Worm (Caenorhabditis elegans) whole organism, young adult: Measurements from ENCODE around the gene B0284.3.
A peak's percentile ranks its signal among the peaks of the same experiment; 100 is the strongest.

Source experiments
- B0261.1 ChIP-seq: sonication (generic microtip); optimal IDR thresholded peaks from 2 replicates; lab custom pipeline; 2016; ENCODE audit warnings: mild to moderate bottlenecking, missing genetic modification characterization, moderate library complexity, missing compliant biosample characterization
- B0336.3 ChIP-seq: fragments of 200-800 bp; sonication (Bioruptor generic); IDR thresholded peaks from 2 replicates; pipeline ENCODE4 v1.3.6; 2022; ENCODE audit warnings: missing genetic modification characterization, missing compliant biosample characterization
- C17E4.6 ChIP-seq: fragments of 200-800 bp; sonication (Bioruptor generic); IDR thresholded peaks from 2 replicates; pipeline ENCODE4 v1.3.6; 2022; ENCODE audit warnings: missing genetic modification reagents, missing genetic modification characterization, missing compliant biosample characterization
- D2030.7 ChIP-seq: fragments of 200-800 bp; sonication (Bioruptor generic); IDR thresholded peaks from 2 replicates; pipeline ENCODE4 v1.3.6; 2022; ENCODE audit warnings: missing genetic modification reagents, missing genetic modification characterization, missing compliant biosample characterization
- F10E7.11 ChIP-seq: sonication (generic microtip); optimal IDR thresholded peaks from 2 replicates; lab custom pipeline; 2017; ENCODE audit warnings: mild to moderate bottlenecking, missing genetic modification characterization, moderate library complexity, missing compliant biosample characterization
- F22D6.2 ChIP-seq: sonication (generic microtip); optimal IDR thresholded peaks from 2 replicates; lab custom pipeline; 2016; ENCODE audit warnings: mild to moderate bottlenecking, missing genetic modification characterization, missing compliant biosample characterization
- F33H1.4 ChIP-seq: fragments of 200-800 bp; sonication (Bioruptor generic); IDR thresholded peaks from 2 replicates; pipeline ENCODE4 v1.3.6; 2022; ENCODE audit warnings: missing genetic modification reagents, missing genetic modification characterization, missing compliant biosample characterization
- F37B4.10 ChIP-seq: fragments of 200-800 bp; sonication (Bioruptor generic); IDR thresholded peaks from 2 replicates; pipeline ENCODE4 v1.3.6; 2022; ENCODE audit warnings: missing genetic modification characterization, missing compliant biosample characterization
- F49E8.2 ChIP-seq: sonication (generic microtip); optimal IDR thresholded peaks from 3 replicates; lab custom pipeline; 2017; ENCODE audit warnings: missing genetic modification characterization, mild to moderate bottlenecking, missing compliant biosample characterization, antibody characterized with exemption, moderate library complexity; ENCODE audit not compliant: insufficient read depth
- F57A8.1 ChIP-seq: fragments of 200-800 bp; sonication (Bioruptor generic); optimal IDR thresholded peaks from 2 replicates; lab custom pipeline; 2018; ENCODE audit warnings: mild to moderate bottlenecking, missing genetic modification characterization, moderate library complexity, missing compliant biosample characterization
- Y53G8AR.9 ChIP-seq: fragments of 200-800 bp; sonication (Bioruptor generic); conservative IDR thresholded peaks from 2 replicates; pipeline ENCODE4 v1.3.6; 2022; ENCODE audit warnings: missing genetic modification reagents, missing genetic modification characterization, missing compliant biosample characterization
- Y79H2A.3 ChIP-seq: fragments of 200-800 bp; sonication (Bioruptor generic); conservative IDR thresholded peaks from 2 replicates; pipeline ENCODE4 v1.3.6; 2022; ENCODE audit warnings: missing genetic modification reagents, missing genetic modification characterization, missing compliant biosample characterization
- Y95B8A.8 ChIP-seq: fragments of 200-800 bp; sonication (Bioruptor generic); IDR thresholded peaks from 2 replicates; pipeline ENCODE4 v1.3.6; 2022; ENCODE audit warnings: missing genetic modification reagents, missing genetic modification characterization, missing compliant biosample characterization
- akir-1 ChIP-seq: fragments of 200-800 bp; sonication (Bioruptor generic); optimal IDR thresholded peaks from 2 replicates; lab custom pipeline; 2018; ENCODE audit warnings: mild to moderate bottlenecking, missing genetic modification characterization, moderate library complexity, missing compliant biosample characterization
- atf-7 ChIP-seq: sonication (generic microtip); optimal IDR thresholded peaks from 2 replicates; lab custom pipeline; 2017; ENCODE audit warnings: mild to moderate bottlenecking, missing genetic modification characterization, missing compliant biosample characterization
- attf-5 ChIP-seq: fragments of 200-800 bp; sonication (Bioruptor generic); optimal IDR thresholded peaks from 2 replicates; lab custom pipeline; 2018; ENCODE audit warnings: mild to moderate bottlenecking, missing genetic modification characterization, missing compliant biosample characterization
- attf-6 ChIP-seq: fragments of 200-800 bp; sonication (Bioruptor generic); IDR thresholded peaks from 2 replicates; pipeline ENCODE4 v1.3.6; 2022; ENCODE audit warnings: missing genetic modification reagents, missing genetic modification characterization, missing compliant biosample characterization
- ceh-100 ChIP-seq: fragments of 200-800 bp; sonication (Bioruptor generic); IDR thresholded peaks from 2 replicates; pipeline ENCODE4 v1.3.6; 2022; ENCODE audit warnings: missing genetic modification reagents, missing genetic modification characterization, missing compliant biosample characterization
- ceh-40 ChIP-seq: fragments of 200-800 bp; sonication (Bioruptor generic); IDR thresholded peaks from 2 replicates; pipeline ENCODE4 v1.3.6; 2022; ENCODE audit warnings: missing genetic modification characterization, missing compliant biosample characterization
- ceh-91 ChIP-seq: fragments of 200-800 bp; sonication (Bioruptor generic); IDR thresholded peaks from 2 replicates; pipeline ENCODE4 v1.3.6; 2022; ENCODE audit warnings: missing genetic modification reagents, missing genetic modification characterization, missing compliant biosample characterization
- dpl-1 ChIP-seq: fragments of 150-350 bp; optimal IDR thresholded peaks from 2 replicates; lab custom pipeline; 2014; ENCODE audit warnings: missing biosample characterization, missing genetic modification reagents, missing genetic modification characterization
- ekl-4 ChIP-seq: fragments of 200-800 bp; sonication (Bioruptor generic); IDR thresholded peaks from 2 replicates; pipeline ENCODE4 v1.3.6; 2022; ENCODE audit warnings: missing genetic modification reagents, missing genetic modification characterization, missing compliant biosample characterization
- fkh-3 ChIP-seq: sonication (generic microtip); optimal IDR thresholded peaks from 2 replicates; lab custom pipeline; 2016; ENCODE audit warnings: mild to moderate bottlenecking, missing genetic modification characterization, missing compliant biosample characterization
- him-1 ChIP-seq: sonication (generic microtip); optimal IDR thresholded peaks from 2 replicates; lab custom pipeline; 2016; ENCODE audit warnings: missing genotype, missing genetic modification reagents, missing genetic modification characterization, missing compliant biosample characterization
- hmg-1.2 ChIP-seq: fragments of 200-800 bp; sonication (Bioruptor generic); IDR thresholded peaks from 2 replicates; pipeline ENCODE4 v1.3.6; 2022; ENCODE audit warnings: missing genetic modification reagents, missing genetic modification characterization, missing compliant biosample characterization
- lin-40 ChIP-seq: sonication (generic microtip); optimal IDR thresholded peaks from 2 replicates; lab custom pipeline; 2016; ENCODE audit warnings: missing genetic modification characterization, mild to moderate bottlenecking, missing compliant biosample characterization, missing genotype, missing genetic modification reagents
- lsl-1 ChIP-seq: fragments of 200-800 bp; sonication (Bioruptor generic); optimal IDR thresholded peaks from 2 replicates; lab custom pipeline; 2018; ENCODE audit warnings: mild to moderate bottlenecking, missing genetic modification characterization, moderate library complexity, missing compliant biosample characterization
- madf-6 ChIP-seq: fragments of 200-800 bp; sonication (Bioruptor generic); IDR thresholded peaks from 2 replicates; pipeline ENCODE4 v1.3.6; 2022; ENCODE audit warnings: missing genetic modification reagents, missing genetic modification characterization, missing compliant biosample characterization
- madf-8 ChIP-seq: fragments of 200-800 bp; sonication (Bioruptor generic); conservative IDR thresholded peaks from 2 replicates; pipeline ENCODE4 v1.3.6; 2022; ENCODE audit warnings: missing genetic modification reagents, missing genetic modification characterization, missing compliant biosample characterization
- mel-28 ChIP-seq: sonication (generic microtip); optimal IDR thresholded peaks from 2 replicates; lab custom pipeline; 2016; ENCODE audit warnings: borderline replicate concordance, mild to moderate bottlenecking, missing genetic modification characterization, missing compliant biosample characterization
- mxl-1 ChIP-seq: sonication (generic microtip); optimal IDR thresholded peaks from 2 replicates; lab custom pipeline; 2016; ENCODE audit warnings: missing genetic modification characterization, missing compliant biosample characterization
- nfyb-1 ChIP-seq: fragments of 200-800 bp; sonication (Bioruptor generic); IDR thresholded peaks from 2 replicates; pipeline ENCODE4 v1.3.6; 2022; ENCODE audit warnings: missing genetic modification reagents, missing genetic modification characterization, missing compliant biosample characterization
- nhr-27 ChIP-seq: fragments of 200-800 bp; sonication (Bioruptor generic); optimal IDR thresholded peaks from 2 replicates; lab custom pipeline; 2018; ENCODE audit warnings: mild to moderate bottlenecking, missing genetic modification characterization, moderate library complexity, missing compliant biosample characterization
- rpc-1 ChIP-seq, 2 experiments: fragments of 150-350 bp in 1 of 2; sonication (generic microtip) in 1 of 2; optimal IDR thresholded peaks; 2 replicates each; lab custom pipeline; 2014 to 2018; ENCODE audit warnings: missing biosample characterization in 1 of 2, missing genetic modification characterization in 1 of 2, missing genetic modification reagents in 1 of 2, missing genotype in 1 of 2
- sdz-38 ChIP-seq: sonication (generic microtip); optimal IDR thresholded peaks from 2 replicates; lab custom pipeline; 2016; ENCODE audit warnings: missing genotype, missing genetic modification characterization, missing compliant biosample characterization
- snpc-1.1 ChIP-seq: sonication (generic microtip); optimal IDR thresholded peaks from 2 replicates; lab custom pipeline; 2017; ENCODE audit warnings: missing genetic modification characterization, mild to moderate bottlenecking, missing compliant biosample characterization, antibody characterized with exemption, moderate library complexity, missing genotype, missing genetic modification reagents; ENCODE audit not compliant: insufficient read depth
- snpc-1.3 ChIP-seq: sonication (generic microtip); optimal IDR thresholded peaks from 2 replicates; lab custom pipeline; 2017; ENCODE audit warnings: missing genetic modification characterization, mild to moderate bottlenecking, missing compliant biosample characterization, antibody characterized with exemption, moderate library complexity, missing genotype, missing genetic modification reagents; ENCODE audit not compliant: insufficient read depth
- somi-1 ChIP-seq: fragments of 200-800 bp; sonication (Bioruptor generic); optimal IDR thresholded peaks from 2 replicates; lab custom pipeline; 2018; ENCODE audit warnings: mild to moderate bottlenecking, missing genetic modification characterization, missing compliant biosample characterization
- tbp1 ChIP-seq: fragments of 200-800 bp; sonication (Bioruptor generic); optimal IDR thresholded peaks from 2 replicates; lab custom pipeline; 2018; ENCODE audit warnings: mild to moderate bottlenecking, missing genetic modification characterization, missing compliant biosample characterization
- unc-130 ChIP-seq: sonication (generic microtip); optimal IDR thresholded peaks from 2 replicates; lab custom pipeline; 2016; ENCODE audit warnings: missing genetic modification reagents, missing genetic modification characterization, missing compliant biosample characterization
- zfh-2 ChIP-seq: fragments of 200-800 bp; sonication (Bioruptor generic); conservative IDR thresholded peaks from 2 replicates; pipeline ENCODE4 v1.3.6; 2022; ENCODE audit warnings: missing genetic modification reagents, missing genetic modification characterization, missing compliant biosample characterization
- ztf-28 ChIP-seq: fragments of 200-800 bp; sonication (Bioruptor generic); IDR thresholded peaks from 2 replicates; pipeline ENCODE4 v1.3.6; 2022; ENCODE audit warnings: missing genetic modification reagents, missing genetic modification characterization, missing compliant biosample characterization

Gene B0284.3

DNA sequence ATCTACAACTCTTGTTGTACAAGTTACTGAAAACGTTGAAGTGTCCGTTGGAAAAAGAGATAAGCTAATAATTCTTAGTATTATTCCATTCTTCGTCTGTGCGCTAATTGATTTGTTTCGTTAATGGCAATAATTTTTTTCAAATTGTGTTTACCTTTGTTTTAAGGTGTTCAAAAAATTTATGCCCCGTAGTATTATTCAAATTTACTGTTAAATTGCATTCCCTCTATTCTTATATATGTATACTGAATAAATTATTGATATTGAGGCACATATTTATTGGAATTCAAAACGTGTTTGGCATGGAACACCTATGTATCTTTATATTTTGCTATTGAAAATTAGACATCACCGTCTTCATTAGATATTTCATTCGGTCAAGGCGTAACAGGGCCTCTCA lies 4.8 kb downstream of the B0284.3 start, which contains the start of gene pals-26:
TSS of gene pals-26 (plus strand) at position 301 of the 400 bp plus-strand sequence.
- TF ChIP-seq madf-6 (GFP tag; lab: Robert Waterston, UW) (no peak), B0336.3 (GFP tag; lab: Robert Waterston, UW) (no peak), mel-28 (tag; lab: Kevin White, UChicago) (no peak), ceh-91 (GFP tag; lab: Robert Waterston, UW) (no peak), dpl-1 (GFP tag; lab: Kevin White, UChicago) (no peak), zfh-2 (GFP tag; lab: Robert Waterston, UW) (no peak), attf-5 (GFP tag; lab: Kevin White, UChicago) (no peak), Y53G8AR.9 (no peak), mxl-1 (tag; lab: Kevin White, UChicago) (no peak)

DNA sequence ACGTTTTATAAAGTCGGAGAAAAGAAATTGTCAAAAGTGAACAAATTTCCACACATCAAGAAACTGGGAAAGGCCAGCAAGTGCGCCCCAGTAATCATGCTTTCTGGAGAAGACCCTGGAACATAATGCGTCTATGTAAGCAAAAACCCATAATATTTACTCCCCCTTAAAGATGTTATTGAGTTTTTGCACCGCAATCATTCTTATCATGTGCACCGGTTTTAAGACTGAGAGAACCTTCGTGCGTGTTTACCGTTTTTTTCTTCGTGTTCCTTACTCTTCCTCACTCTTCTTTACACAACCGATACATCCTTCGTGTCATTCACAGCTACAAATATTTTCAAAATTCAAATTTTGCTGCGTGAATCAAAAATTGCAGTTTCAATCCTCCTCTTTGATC lies 6.7 kb downstream of the B0284.3 start:
- TF ChIP-seq F57A8.1 (no peak), somi-1 (no peak), F10E7.11 (tag; lab: Kevin White, UChicago) (no peak), ceh-100 (GFP tag; lab: Robert Waterston, UW) (no peak), hmg-1.2 (GFP tag; lab: Robert Waterston, UW) (no peak), mxl-1 (tag; lab: Kevin White, UChicago) (no peak), snpc-1.3 (tag; lab: Kevin White, UChicago) (no peak), F49E8.2 (no peak), F33H1.4 (GFP tag; lab: Robert Waterston, UW) (no peak), ekl-4 (GFP tag; lab: Robert Waterston, UW) (no peak), snpc-1.1 (no peak), dpl-1 (GFP tag; lab: Kevin White, UChicago) (no peak), attf-5 (GFP tag; lab: Kevin White, UChicago) (no peak), akir-1 (GFP tag; lab: Kevin White, UChicago) (no peak), unc-130 (no peak), sdz-38 (tag; lab: Kevin White, UChicago) (no peak), him-1 (tag; lab: Kevin White, UChicago) (no peak), atf-7 (no peak), B0336.3 (GFP tag; lab: Robert Waterston, UW) (no peak)
- TF ChIP-seq, all 124 proteins: peak for 0

DNA sequence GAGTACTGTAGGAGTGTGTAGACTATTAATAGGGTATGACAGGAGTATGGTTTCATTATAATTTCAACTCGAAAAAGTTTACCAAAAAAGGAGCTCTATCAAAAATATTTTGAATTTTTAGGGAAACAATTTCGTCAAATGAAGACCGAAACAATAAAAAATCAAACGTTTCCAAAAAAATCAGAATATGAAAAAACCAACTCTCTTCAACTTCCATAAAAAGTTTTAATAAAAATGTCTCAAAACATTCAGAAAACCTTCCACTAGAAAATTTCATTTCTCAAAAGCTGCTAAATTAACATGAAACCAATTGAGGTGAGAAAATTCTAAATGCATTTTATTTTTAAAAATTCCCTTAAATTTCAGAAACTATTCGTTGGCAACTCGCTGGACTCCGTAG lies 9.0 kb downstream of the B0284.3 start, which contains the start of gene ckb-3:
TSS of gene ckb-3 (plus strand) at position 301 of the 400 bp plus-strand sequence.
- no peak for TF ChIP-seq lin-40 (tag; lab: Kevin White, UChicago)
- TF ChIP-seq nhr-27: no peak
- no peak for TF ChIP-seq snpc-1.3 (tag; lab: Kevin White, UChicago)
- no peak for TF ChIP-seq Y79H2A.3 (GFP tag; lab: Robert Waterston, UW)
- TF ChIP-seq lsl-1 (GFP tag; lab: Kevin White, UChicago): no peak
- TF ChIP-seq madf-8 (GFP tag; lab: Robert Waterston, UW): no peak
- TF ChIP-seq nfyb-1 (GFP tag; lab: Robert Waterston, UW): no peak
- TF ChIP-seq, all 124 proteins: peak for 0

DNA sequence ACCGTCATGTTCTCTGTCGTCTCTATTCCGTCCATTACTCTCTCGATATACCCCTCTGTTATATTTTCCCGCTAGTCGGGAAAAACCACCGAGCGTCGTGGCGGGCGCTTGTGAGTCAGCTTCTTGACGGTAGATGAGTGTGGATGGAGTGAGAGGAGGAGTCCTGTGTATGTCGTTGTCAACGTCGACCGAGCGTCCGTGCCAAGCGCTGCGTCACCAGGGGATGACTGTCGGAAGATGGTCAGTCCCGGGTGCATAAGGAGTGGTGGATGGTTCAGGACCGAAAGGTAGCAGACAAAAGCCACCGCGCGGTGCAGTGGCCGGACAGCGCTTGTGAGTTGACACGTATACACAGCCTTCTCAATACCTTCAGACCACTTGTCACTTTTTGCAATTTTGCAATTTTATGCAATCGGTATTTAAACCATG lies 10.2 kb downstream of the B0284.3 start:
- TF ChIP-seq B0261.1 (tag; lab: Kevin White, UChicago): peak; percentile 71
- peak; percentile 85 for TF ChIP-seq D2030.7 (GFP tag; lab: Robert Waterston, UW)
- peak; percentile 45; the same call in 1 of the 2 replicates for TF ChIP-seq F33H1.4 (GFP tag; lab: Robert Waterston, UW)
- peak; percentile 55 for TF ChIP-seq fkh-3 (tag; lab: Kevin White, UChicago)
- TF ChIP-seq F22D6.2 (tag; lab: Kevin White, UChicago): peak; percentile 1
- TF ChIP-seq Y95B8A.8 (GFP tag; lab: Robert Waterston, UW): 0 out of 2 replicates have a peak, but pooled peaks have one; percentile 53
- peak; percentile 69 for TF ChIP-seq rpc-1 (optimal IDR thresholded peaks at IDR 0.05; lab: Kevin White, UChicago)
- TF ChIP-seq rpc-1 (tag; optimal IDR thresholded peaks at IDR 0.05; lab: Kevin White, UChicago): peak; percentile 66
- TF ChIP-seq atf-7: peak; percentile 24
- TF ChIP-seq somi-1: peak; percentile 45
- TF ChIP-seq F37B4.10: 0 out of 2 replicates have a peak, but pooled peaks have one; percentile 22
- 0 out of 2 replicates have a peak, but pooled peaks have one; percentile 39 for TF ChIP-seq ceh-91 (GFP tag; lab: Robert Waterston, UW)
- 0 out of 2 replicates have a peak, but pooled peaks have one; percentile 40 for TF ChIP-seq ztf-28 (GFP tag; lab: Robert Waterston, UW)
- TF ChIP-seq attf-6 (GFP tag; lab: Robert Waterston, UW): 0 out of 2 replicates have a peak, but pooled peaks have one; percentile 50
- peak; percentile 58 for TF ChIP-seq attf-5 (GFP tag; lab: Kevin White, UChicago)
- TF ChIP-seq tbp1 (GFP tag; lab: Kevin White, UChicago): peak; percentile 79
- TF ChIP-seq ceh-40 (GFP tag; lab: Robert Waterston, UW): peak; percentile 51; the same call in 1 of the 2 replicates
- peak; percentile 67; the same call in 1 of the 2 replicates for TF ChIP-seq C17E4.6 (GFP tag; lab: Robert Waterston, UW)
